Fruit fly (Drosophila melanogaster) whole organism, prepupa: Measurements from ENCODE around the gene Apc2.

Source experiments
- Blimp-1 ChIP-seq: fragments of 200-800 bp; sonication (Bioruptor generic); optimal IDR thresholded peaks from 3 replicates; lab custom pipeline; 2017; ENCODE audit warnings: missing biosample characterization, missing genetic modification characterization, mild to moderate bottlenecking, moderate library complexity, missing genetic modification reagents
- CG10631 ChIP-seq: fragments of 200-800 bp; sonication (Bioruptor generic); optimal IDR thresholded peaks from 2 replicates; lab custom pipeline; 2016; ENCODE audit warnings: missing biosample characterization, missing genetic modification characterization
- CG11902 ChIP-seq: fragments of 200-800 bp; sonication (Bioruptor generic); optimal IDR thresholded peaks from 3 replicates; lab custom pipeline; 2016; ENCODE audit warnings: missing biosample characterization, missing genetic modification characterization
- CG15336 ChIP-seq: fragments of 200-800 bp; sonication (Bioruptor generic); IDR thresholded peaks from 2 replicates; pipeline ENCODE4 v1.3.6; 2022; ENCODE audit warnings: missing biosample characterization, missing genetic modification characterization
- CG1621 ChIP-seq: fragments of 200-800 bp; sonication (Bioruptor generic); optimal IDR thresholded peaks from 3 replicates; lab custom pipeline; 2018; ENCODE audit warnings: missing biosample characterization, mild to moderate bottlenecking, missing genetic modification characterization
- CG3032 ChIP-seq: fragments of 200-800 bp; optimal IDR thresholded peaks from 2 replicates; lab custom pipeline; 2019; ENCODE audit warnings: missing biosample characterization, mild to moderate bottlenecking, missing genetic modification characterization, moderate library complexity
- CG31627 ChIP-seq: fragments of 200-800 bp; sonication (Bioruptor generic); optimal IDR thresholded peaks from 3 replicates; lab custom pipeline; 2016; ENCODE audit warnings: missing biosample characterization, missing genetic modification characterization
- CG32006 ChIP-seq: fragments of 200-800 bp; sonication (Bioruptor generic); optimal IDR thresholded peaks from 3 replicates; lab custom pipeline; 2017; ENCODE audit warnings: missing biosample characterization, mild to moderate bottlenecking, missing genetic modification characterization
- CG34406 ChIP-seq: fragments of 200-800 bp; sonication (Bioruptor generic); optimal IDR thresholded peaks from 3 replicates; lab custom pipeline; 2016; ENCODE audit warnings: missing biosample characterization, missing genetic modification characterization
- CG3919 ChIP-seq: fragments of 200-800 bp; sonication (Bioruptor generic); optimal IDR thresholded peaks from 3 replicates; lab custom pipeline; 2016; ENCODE audit warnings: missing biosample characterization, missing genetic modification characterization
- CG4318 ChIP-seq: fragments of 200-800 bp; sonication (Bioruptor generic); optimal IDR thresholded peaks from 3 replicates; lab custom pipeline; 2017; ENCODE audit warnings: missing biosample characterization, mild to moderate bottlenecking, missing genetic modification characterization
- CG6163 ChIP-seq: fragments of 200-800 bp; sonication (Bioruptor generic); IDR thresholded peaks from 3 replicates; pipeline ENCODE4 v1.3.6; 2022; ENCODE audit warnings: missing biosample characterization, missing genetic modification characterization
- CG6276 ChIP-seq: fragments of 200-800 bp; sonication (Bioruptor generic); optimal IDR thresholded peaks from 2 replicates; lab custom pipeline; 2017; ENCODE audit warnings: missing biosample characterization, mild to moderate bottlenecking, missing genetic modification characterization
- CG6792 ChIP-seq: fragments of 200-800 bp; sonication (Bioruptor generic); optimal IDR thresholded peaks from 3 replicates; lab custom pipeline; 2016; ENCODE audit warnings: missing biosample characterization, missing genetic modification characterization
- CG6808 ChIP-seq: fragments of 200-800 bp; sonication (Bioruptor generic); optimal IDR thresholded peaks from 3 replicates; lab custom pipeline; 2017; ENCODE audit warnings: missing biosample characterization, missing genetic modification characterization, mild to moderate bottlenecking, moderate library complexity, missing genetic modification reagents
- CG6854 ChIP-seq: fragments of 200-800 bp; sonication (Bioruptor generic); optimal IDR thresholded peaks from 2 replicates; lab custom pipeline; 2017; ENCODE audit warnings: missing biosample characterization, mild to moderate bottlenecking, missing genetic modification characterization
- CG8632 ChIP-seq: fragments of 200-800 bp; sonication (Bioruptor generic); optimal IDR thresholded peaks from 3 replicates; lab custom pipeline; 2016; ENCODE audit warnings: missing biosample characterization, missing genetic modification characterization
- CG9139 ChIP-seq: fragments of 200-800 bp; sonication (Bioruptor generic); optimal IDR thresholded peaks from 3 replicates; lab custom pipeline; 2017; ENCODE audit warnings: missing biosample characterization, mild to moderate bottlenecking, missing genetic modification characterization
- Eip75B ChIP-seq: fragments of 200-800 bp; sonication (Bioruptor generic); optimal IDR thresholded peaks from 3 replicates; lab custom pipeline; 2016; ENCODE audit warnings: missing biosample characterization, missing genetic modification characterization
- Eip78C ChIP-seq: fragments of 200-800 bp; sonication (Bioruptor generic); peaks from one replicate; lab custom pipeline; 2016; ENCODE audit warnings: missing biosample characterization, missing genetic modification characterization
- Eip93F ChIP-seq: fragments of 200-800 bp; sonication (Bioruptor generic); optimal IDR thresholded peaks from 2 replicates; lab custom pipeline; 2016; ENCODE audit warnings: missing biosample characterization, mild to moderate bottlenecking, missing genetic modification characterization
- Ets96B ChIP-seq: fragments of 200-800 bp; optimal IDR thresholded peaks from 2 replicates; lab custom pipeline; 2019; ENCODE audit warnings: missing biosample characterization, mild to moderate bottlenecking, missing genetic modification characterization, moderate library complexity
- Gug ChIP-seq: fragments of 200-800 bp; sonication (Bioruptor generic); IDR thresholded peaks from 2 replicates; pipeline ENCODE4 v1.3.6; 2022; ENCODE audit warnings: missing biosample characterization, missing genetic modification characterization
- Hr38 ChIP-seq: sonication (Bioruptor generic); optimal IDR thresholded peaks from 2 replicates; lab custom pipeline; 2016; ENCODE audit warnings: missing biosample characterization, missing genetic modification characterization
- Hr39 ChIP-seq: fragments of 200-800 bp; sonication (Bioruptor generic); optimal IDR thresholded peaks from 2 replicates; lab custom pipeline; 2016; ENCODE audit warnings: missing biosample characterization, missing genetic modification characterization
- Hr4 ChIP-seq: fragments of 200-800 bp; sonication (Bioruptor generic); optimal IDR thresholded peaks from 3 replicates; lab custom pipeline; 2016; ENCODE audit warnings: missing biosample characterization, missing genetic modification characterization
- Lpt ChIP-seq: fragments of 200-800 bp; sonication (Bioruptor generic); optimal IDR thresholded peaks from 3 replicates; lab custom pipeline; 2016; ENCODE audit warnings: missing biosample characterization, missing genetic modification characterization
- Met ChIP-seq: fragments of 200-800 bp; sonication (Bioruptor generic); optimal IDR thresholded peaks from 3 replicates; lab custom pipeline; 2016; ENCODE audit warnings: missing biosample characterization, missing genetic modification characterization
- OdsH ChIP-seq: fragments of 200-800 bp; sonication (Bioruptor generic); optimal IDR thresholded peaks from 3 replicates; lab custom pipeline; 2016; ENCODE audit warnings: missing biosample characterization, missing genetic modification characterization
- Smox ChIP-seq: fragments of 200-800 bp; sonication (Bioruptor generic); optimal IDR thresholded peaks from 3 replicates; lab custom pipeline; 2016; ENCODE audit warnings: missing biosample characterization, missing genetic modification characterization
- Sox14 ChIP-seq: fragments of 200-800 bp; sonication (Bioruptor generic); optimal IDR thresholded peaks from 3 replicates; lab custom pipeline; 2016; ENCODE audit warnings: missing biosample characterization, missing genetic modification characterization
- achi ChIP-seq: fragments of 200-800 bp; sonication (Bioruptor generic); optimal IDR thresholded peaks from 3 replicates; lab custom pipeline; 2016; ENCODE audit warnings: missing biosample characterization, missing genetic modification characterization
- acj6 ChIP-seq: fragments of 200-800 bp; sonication (Bioruptor generic); optimal IDR thresholded peaks from 3 replicates; lab custom pipeline; 2016; ENCODE audit warnings: missing biosample characterization, missing genetic modification characterization
- cyc ChIP-seq: fragments of 200-800 bp; sonication (Bioruptor generic); optimal IDR thresholded peaks from 3 replicates; lab custom pipeline; 2016; ENCODE audit warnings: missing biosample characterization, missing genetic modification characterization
- dac ChIP-seq: fragments of 200-800 bp; sonication (Bioruptor generic); optimal IDR thresholded peaks from 2 replicates; lab custom pipeline; 2017; ENCODE audit warnings: missing biosample characterization, mild to moderate bottlenecking, missing genetic modification characterization
- dsx ChIP-seq: fragments of 200-800 bp; optimal IDR thresholded peaks from 3 replicates; lab custom pipeline; 2019; ENCODE audit warnings: missing biosample characterization, mild to moderate bottlenecking, missing genetic modification characterization, moderate library complexity; ENCODE audit not compliant: poor library complexity, severe bottlenecking
- eg ChIP-seq: fragments of 200-800 bp; sonication (Bioruptor generic); IDR thresholded peaks from 3 replicates; pipeline ENCODE4 v1.3.6; 2022; ENCODE audit warnings: missing biosample characterization, missing genetic modification characterization
- esn ChIP-seq: fragments of 200-800 bp; sonication (Bioruptor generic); optimal IDR thresholded peaks from 2 replicates; lab custom pipeline; 2016; ENCODE audit warnings: missing biosample characterization, mild to moderate bottlenecking, missing genetic modification characterization, moderate library complexity
- fd59A ChIP-seq: fragments of 200-800 bp; sonication (Bioruptor generic); optimal IDR thresholded peaks from 2 replicates; lab custom pipeline; 2017; ENCODE audit warnings: missing biosample characterization, mild to moderate bottlenecking, missing genetic modification characterization, missing genetic modification reagents
- fd85E ChIP-seq: fragments of 200-800 bp; sonication (Bioruptor generic); optimal IDR thresholded peaks from 3 replicates; lab custom pipeline; 2016; ENCODE audit warnings: missing biosample characterization, missing genetic modification characterization
- lz ChIP-seq: fragments of 200-800 bp; sonication (Bioruptor generic); optimal IDR thresholded peaks from 3 replicates; lab custom pipeline; 2016; ENCODE audit warnings: missing biosample characterization, missing genetic modification characterization
- net ChIP-seq: fragments of 200-800 bp; sonication (Bioruptor generic); optimal IDR thresholded peaks from 3 replicates; lab custom pipeline; 2016; ENCODE audit warnings: missing biosample characterization, missing genetic modification characterization
- pdm3 ChIP-seq: fragments of 200-800 bp; sonication (Bioruptor generic); optimal IDR thresholded peaks from 3 replicates; lab custom pipeline; 2016; ENCODE audit warnings: missing biosample characterization, missing genetic modification characterization
- salr ChIP-seq, 2 experiments: fragments of 200-800 bp; sonication (Bioruptor generic); optimal IDR thresholded peaks; 3 replicates each; lab custom pipeline; 2016 to 2018; ENCODE audit warnings: missing biosample characterization in 2 of 2, missing genetic modification characterization in 2 of 2, mild to moderate bottlenecking in 1 of 2
- spab ChIP-seq: fragments of 200-800 bp; sonication (Bioruptor generic); optimal IDR thresholded peaks from 2 replicates; lab custom pipeline; 2017; ENCODE audit warnings: missing biosample characterization, mild to moderate bottlenecking, missing genetic modification characterization, missing genetic modification reagents
- ss ChIP-seq, 2 experiments: fragments of 200-800 bp; sonication (Bioruptor generic); optimal IDR thresholded peaks; 2 replicates in 1 of 2; 3 replicates in 1 of 2; lab custom pipeline; 2017 to 2018; ENCODE audit warnings: mild to moderate bottlenecking in 2 of 2, missing biosample characterization in 2 of 2, missing genetic modification characterization in 2 of 2, moderate library complexity in 1 of 2
- svp ChIP-seq: fragments of 200-800 bp; sonication (Bioruptor generic); peaks from one replicate; lab custom pipeline; 2016; ENCODE audit warnings: missing biosample characterization, missing genetic modification characterization
- topi ChIP-seq: fragments of 200-800 bp; sonication (Bioruptor generic); optimal IDR thresholded peaks from 3 replicates; lab custom pipeline; 2016; ENCODE audit warnings: missing biosample characterization, missing genetic modification characterization
- vri ChIP-seq: fragments of 200-800 bp; sonication (Bioruptor generic); optimal IDR thresholded peaks from 3 replicates; lab custom pipeline; 2016; ENCODE audit warnings: missing biosample characterization, mild to moderate bottlenecking, missing genetic modification characterization

Gene Apc2

dm6 chr3R:24163556-24164022 lies at the start of gene Apc2:
TSS of gene Apc2 (plus strand) at chr3R:24163966.
- TF ChIP-seq CG1621 (tag; lab: Kevin White, UChicago) (no peak), ss (GFP tag; optimal IDR thresholded peaks at IDR 0.05; lab: Kevin White, UChicago) (peak in 1 of 2 experiments; percentile 13), CG10631 (GFP tag; lab: Kevin White, UChicago) (peak; percentile 69), CG6276 (no peak), dac (GFP tag; lab: Kevin White, UChicago) (no peak), lz (GFP tag; lab: Kevin White, UChicago) (peak; percentile 76), Hr39 (GFP tag; lab: Kevin White, UChicago) (peak; percentile 61), dsx (GFP tag; lab: Kevin White, UChicago) (peak; percentile 56), acj6 (GFP tag; lab: Kevin White, UChicago) (peak; percentile 60), pdm3 (GFP tag; lab: Kevin White, UChicago) (peak; percentile 63), Eip93F (GFP tag; lab: Kevin White, UChicago) (no peak), CG6792 (peak; percentile 49), CG8632 (GFP tag; lab: Kevin White, UChicago) (peak; percentile 37), CG3919 (peak; percentile 58), fd85E (no peak), vri (GFP tag; lab: Kevin White, UChicago) (peak; percentile 80), spab (GFP tag; lab: Kevin White, UChicago) (no peak), fd59A (no peak), CG34406 (GFP tag; lab: Kevin White, UChicago) (peak; percentile 57), CG32006 (GFP tag; lab: Kevin White, UChicago) (peak; percentile 69), net (GFP tag; lab: Kevin White, UChicago) (peak; percentile 52), salr (GFP tag; optimal IDR thresholded peaks at IDR 0.05; lab: Kevin White, UChicago) (peak in 1 of 2 experiments; percentile 30), CG6163 (peak; percentile 71), eg (GFP tag; lab: Robert Waterston, UW) (peak; percentile 70), Hr38 (GFP tag; lab: Kevin White, UChicago) (no peak), CG9139 (GFP tag; lab: Kevin White, UChicago) (no peak), CG11902 (GFP tag; lab: Kevin White, UChicago) (peak; percentile 32), CG31627 (GFP tag; lab: Kevin White, UChicago) (peak; percentile 42), Blimp-1 (no peak), svp (GFP tag; lab: Kevin White, UChicago) (no peak), topi (GFP tag; lab: Kevin White, UChicago) (peak; percentile 60), Eip75B (GFP tag; lab: Kevin White, UChicago) (peak; percentile 61), esn (GFP tag; lab: Kevin White, UChicago) (peak; percentile 75), Gug (peak; percentile 45; the same call in 1 of the 2 replicates), Lpt (GFP tag; lab: Kevin White, UChicago) (peak; percentile 36), OdsH (GFP tag; lab: Kevin White, UChicago) (peak; percentile 70), Met (GFP tag; lab: Kevin White, UChicago) (no peak), Ets96B (peak; percentile 56), CG6808 (GFP tag; lab: Kevin White, UChicago) (no peak), CG6854 (no peak), CG4318 (GFP tag; lab: Kevin White, UChicago) (no peak), Eip78C (GFP tag; lab: Kevin White, UChicago) (peak; percentile 91), CG3032 (tag; lab: Kevin White, UChicago) (peak; percentile 64), Smox (GFP tag; lab: Kevin White, UChicago) (no peak), achi (GFP tag; lab: Kevin White, UChicago) (peak; percentile 62), Sox14 (peak; percentile 70), cyc (GFP tag; lab: Kevin White, UChicago) (peak; percentile 56), CG15336 (GFP tag; lab: Robert Waterston, UW) (peak; percentile 56), Hr4 (GFP tag; lab: Kevin White, UChicago) (peak; percentile 74)
